Worm (Caenorhabditis elegans) whole organism, L3 larva: ENCODE measurements around the gene trpp-9.

Source experiments
- R02D3.7 ChIP-seq: fragments of 150-350 bp; optimal IDR thresholded peaks from 2 replicates; lab custom pipeline; 2014; ENCODE audit warnings: missing biosample characterization, missing genetic modification characterization
- aly-2 ChIP-seq: fragments of 150-350 bp; optimal IDR thresholded peaks from 2 replicates; lab custom pipeline; 2014; ENCODE audit warnings: missing biosample characterization, missing genetic modification characterization
- ama-1 ChIP-seq: fragments of 150-350 bp; optimal IDR thresholded peaks from 2 replicates; lab custom pipeline; 2018
- ceh-16 ChIP-seq: sonication (generic microtip); optimal IDR thresholded peaks from 2 replicates; lab custom pipeline; 2017; ENCODE audit warnings: missing biosample characterization, missing genetic modification characterization
- ceh-28 ChIP-seq: fragments of 150-350 bp; optimal IDR thresholded peaks from 2 replicates; lab custom pipeline; 2014; ENCODE audit warnings: missing biosample characterization, missing genetic modification reagents, missing genetic modification characterization
- ceh-82 ChIP-seq: fragments of 150-350 bp; optimal IDR thresholded peaks from 2 replicates; lab custom pipeline; 2014; ENCODE audit warnings: missing biosample characterization, missing genetic modification characterization
- ceh-9 ChIP-seq: sonication (generic microtip); optimal IDR thresholded peaks from 2 replicates; lab custom pipeline; 2018; ENCODE audit warnings: missing biosample characterization, missing genetic modification characterization
- daf-12 ChIP-seq: fragments of 150-350 bp; optimal IDR thresholded peaks from 2 replicates; lab custom pipeline; 2014; ENCODE audit warnings: missing biosample characterization, missing genetic modification reagents, missing genetic modification characterization
- elt-2 ChIP-seq: sonication (generic microtip); optimal IDR thresholded peaks from 2 replicates; lab custom pipeline; 2016; ENCODE audit warnings: missing genetic modification reagents, mild to moderate bottlenecking, missing genetic modification characterization, missing compliant biosample characterization
- elt-3 ChIP-seq, 3 experiments: fragments of 150-350 bp in 1 of 3; sonication (generic microtip) in 2 of 3; optimal IDR thresholded peaks; 2 replicates in 2 of 3; 4 replicates in 1 of 3; lab custom pipeline; 2014 to 2017; ENCODE audit warnings: missing biosample characterization in 3 of 3, missing genetic modification characterization in 3 of 3
- fkh-10 ChIP-seq: sonication (generic microtip); optimal IDR thresholded peaks from 2 replicates; lab custom pipeline; 2017; ENCODE audit warnings: missing biosample characterization, missing genetic modification reagents, missing genetic modification characterization
- fkh-2 ChIP-seq: fragments of 150-350 bp; optimal IDR thresholded peaks from 2 replicates; lab custom pipeline; 2014; ENCODE audit warnings: missing biosample characterization, missing genetic modification reagents, missing genetic modification characterization
- fos-1 ChIP-seq: fragments of 150-350 bp; optimal IDR thresholded peaks from 2 replicates; lab custom pipeline; 2014; ENCODE audit warnings: missing biosample characterization, missing genetic modification characterization
- lin-15B ChIP-seq: fragments of 150-350 bp; optimal IDR thresholded peaks from 2 replicates; lab custom pipeline; 2014; ENCODE audit warnings: missing biosample characterization, missing genetic modification characterization
- lsy-12 ChIP-seq: sonication (generic microtip); optimal IDR thresholded peaks from 2 replicates; lab custom pipeline; 2016; ENCODE audit warnings: mild to moderate bottlenecking, missing genetic modification characterization, missing compliant biosample characterization
- mdl-1 ChIP-seq: fragments of 150-350 bp; optimal IDR thresholded peaks from 2 replicates; lab custom pipeline; 2014; ENCODE audit warnings: missing biosample characterization, missing genetic modification characterization
- mml-1 ChIP-seq: fragments of 150-350 bp; sonication (generic microtip); optimal IDR thresholded peaks from 3 replicates; lab custom pipeline; 2014; ENCODE audit warnings: missing biosample characterization, missing genetic modification characterization
- nfya-1 ChIP-seq: sonication (generic microtip); optimal IDR thresholded peaks from 2 replicates; lab custom pipeline; 2017; ENCODE audit warnings: missing genetic modification characterization, mild to moderate bottlenecking, missing compliant biosample characterization, antibody characterized with exemption, moderate library complexity; ENCODE audit not compliant: insufficient read depth
- nhr-12 ChIP-seq: fragments of 150-350 bp; optimal IDR thresholded peaks from 2 replicates; lab custom pipeline; 2014; ENCODE audit warnings: missing biosample characterization, missing genetic modification characterization
- nhr-23 ChIP-seq: fragments of 150-350 bp; optimal IDR thresholded peaks from 2 replicates; lab custom pipeline; 2014; ENCODE audit warnings: missing biosample characterization, missing genetic modification reagents, missing genetic modification characterization
- nhr-237 ChIP-seq: fragments of 150-350 bp; optimal IDR thresholded peaks from 2 replicates; lab custom pipeline; 2014; ENCODE audit warnings: missing biosample characterization, missing genetic modification characterization
- nhr-25 ChIP-seq: sonication (generic microtip); optimal IDR thresholded peaks from 2 replicates; lab custom pipeline; 2017; ENCODE audit warnings: missing biosample characterization, missing genetic modification characterization
- nhr-28 ChIP-seq: fragments of 150-350 bp; optimal IDR thresholded peaks from 2 replicates; lab custom pipeline; 2014; ENCODE audit warnings: missing biosample characterization, missing genetic modification characterization
- nhr-43 ChIP-seq: sonication (generic microtip); optimal IDR thresholded peaks from 2 replicates; lab custom pipeline; 2016; ENCODE audit warnings: mild to moderate bottlenecking, missing genetic modification characterization, missing compliant biosample characterization; ENCODE audit not compliant: poor library complexity, severe bottlenecking
- nhr-77 ChIP-seq: fragments of 150-350 bp; optimal IDR thresholded peaks from 2 replicates; lab custom pipeline; 2014; ENCODE audit warnings: missing biosample characterization, missing genetic modification characterization
- pha-4 ChIP-seq: fragments of 150-350 bp; optimal IDR thresholded peaks from 2 replicates; lab custom pipeline; 2014; ENCODE audit warnings: missing biosample characterization, missing genetic modification reagents, missing genetic modification characterization
- pqm-1 ChIP-seq: fragments of 150-350 bp; optimal IDR thresholded peaks from 2 replicates; lab custom pipeline; 2017; ENCODE audit warnings: missing biosample characterization, missing genetic modification characterization, inconsistent platforms
- snpc-4 ChIP-seq: fragments of 150-350 bp; optimal IDR thresholded peaks from 2 replicates; lab custom pipeline; 2014; ENCODE audit warnings: missing biosample characterization, missing genetic modification characterization
- tbx-2 ChIP-seq: sonication (generic microtip); optimal IDR thresholded peaks from 2 replicates; lab custom pipeline; 2016; ENCODE audit warnings: mild to moderate bottlenecking, missing genetic modification characterization, missing compliant biosample characterization
- unc-39 ChIP-seq: sonication (generic microtip); optimal IDR thresholded peaks from 4 replicates; lab custom pipeline; 2017; ENCODE audit warnings: missing biosample characterization, missing genetic modification characterization
- ztf-4 ChIP-seq: fragments of 150-350 bp; optimal IDR thresholded peaks from 2 replicates; lab custom pipeline; 2014; ENCODE audit warnings: missing biosample characterization, missing genetic modification characterization

trpp-9 gene

ce11 chrX:11555527-11556137 is 8.1 kb upstream of the trpp-9 start:
- TF ChIP-seq ceh-28 (tag; lab: Kevin White, UChicago) (no peak), R02D3.7 (tag; lab: Kevin White, UChicago) (no peak), nhr-28 (tag; lab: Kevin White, UChicago) (no peak), fos-1 (tag; lab: Kevin White, UChicago) (no peak), snpc-4 (tag; lab: Kevin White, UChicago) (no peak), ceh-82 (no peak), nhr-43 (tag; lab: Kevin White, UChicago) (no peak), nhr-237 (tag; lab: Kevin White, UChicago) (no peak), fkh-2 (tag; lab: Kevin White, UChicago) (no peak), tbx-2 (tag; lab: Kevin White, UChicago) (no peak), elt-3 (tag; optimal IDR thresholded peaks at IDR 0.05; lab: Kevin White, UChicago) (no peak), lsy-12 (tag; lab: Kevin White, UChicago) (no peak), aly-2 (tag; lab: Kevin White, UChicago) (no peak), mdl-1 (no peak), ama-1 (lab: Kevin White, UChicago) (no peak), unc-39 (tag; lab: Kevin White, UChicago) (no peak), nhr-23 (no peak), ceh-16 (tag; lab: Kevin White, UChicago) (no peak), nhr-77 (no peak), daf-12 (no peak)

- TF ChIP-seq ceh-82 = no peak
- TF ChIP-seq elt-2 (tag; lab: Kevin White, UChicago) = peak; percentile 72
- TF ChIP-seq pqm-1 (tag; lab: Kevin White, UChicago) = peak; percentile 72
Measured at ce11 chrX:11556194-11556739, 7.5 kb upstream of the trpp-9 start, which contains the start of gene C35C5.10. TSS of gene C35C5.10 (plus strand) at chrX:11556244.

- TF ChIP-seq fkh-10 (GFP tag; lab: Kevin White, UChicago) = peak; percentile 70
- no peak for TF ChIP-seq R02D3.7 (tag; lab: Kevin White, UChicago)
- TF ChIP-seq, all 47 proteins: peak for 1
Measured at ce11 chrX:11558156-11558555, 5.6 kb upstream of the trpp-9 start.

ce11 chrX:11560076-11560475 is 3.6 kb upstream of the trpp-9 start:
- TF ChIP-seq mdl-1 (no peak), fkh-2 (tag; lab: Kevin White, UChicago) (no peak), daf-12 (no peak), ama-1 (lab: Kevin White, UChicago) (peak; percentile 31)

- no peak for TF ChIP-seq nhr-12 (tag; lab: Kevin White, UChicago)
- TF ChIP-seq nhr-43 (tag; lab: Kevin White, UChicago) = no peak
- no peak for TF ChIP-seq fkh-2 (tag; lab: Kevin White, UChicago)
- TF ChIP-seq pha-4 (tag; lab: Kevin White, UChicago) = no peak
- no peak for TF ChIP-seq mdl-1
- TF ChIP-seq nhr-237 (tag; lab: Kevin White, UChicago) = no peak
- no peak for TF ChIP-seq lin-15B
- TF ChIP-seq ztf-4 (tag; lab: Kevin White, UChicago) = no peak
- no peak for TF ChIP-seq nfya-1
- no peak for TF ChIP-seq nhr-25 (tag; lab: Kevin White, UChicago)
- no peak for TF ChIP-seq nhr-23
- no peak for TF ChIP-seq ama-1 (lab: Kevin White, UChicago)
- no peak for TF ChIP-seq unc-39 (tag; lab: Kevin White, UChicago)
- no peak for TF ChIP-seq ceh-9 (tag; lab: Kevin White, UChicago)
- TF ChIP-seq ceh-82 = no peak
- no peak for TF ChIP-seq mml-1
- TF ChIP-seq lsy-12 (tag; lab: Kevin White, UChicago) = no peak
Measured at ce11 chrX:11560615-11561014, 3.1 kb upstream of the trpp-9 start, which contains the start of gene lev-8. TSS of gene lev-8 (plus strand) at chrX:11560915.
